Fruit fly (Drosophila melanogaster): Measurements from ENCODE around the gene CG16775.

DNA sequence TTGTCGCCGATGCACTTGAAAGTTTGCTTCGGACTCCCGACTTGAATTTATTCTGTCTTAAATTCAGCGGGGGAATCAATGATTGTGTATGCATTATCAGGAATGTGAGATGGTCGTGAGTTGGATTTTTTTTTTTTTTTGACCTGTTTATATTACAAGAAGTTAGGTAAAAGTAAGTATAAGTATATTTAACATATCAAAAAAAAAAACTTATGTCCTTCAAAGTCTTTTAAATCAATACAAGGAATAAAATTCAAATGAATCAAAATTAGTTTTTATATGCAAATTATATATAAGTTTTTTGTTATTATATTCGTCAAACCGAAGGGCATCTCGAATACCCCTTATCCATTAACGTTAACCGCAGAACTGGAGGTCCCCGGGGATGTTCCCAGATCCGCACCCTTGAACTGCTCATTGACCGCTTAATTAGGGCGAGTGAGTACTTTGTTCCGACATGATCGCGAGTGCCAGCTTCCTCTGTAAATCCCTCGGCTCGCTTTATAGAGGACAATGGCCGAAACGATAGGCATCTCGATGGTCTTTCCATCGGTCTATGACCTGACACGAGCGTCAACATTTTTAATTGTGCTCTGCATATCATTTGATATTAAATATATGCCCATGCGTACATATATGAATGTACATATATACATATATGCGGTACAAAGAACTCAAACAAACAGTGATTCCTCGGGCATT is 40.3 kb upstream of the CG16775 start:
- peak; percentile 62 for TF ChIP-seq spab (GFP tag; optimal IDR thresholded peaks at IDR 0.05)
- TF ChIP-seq CG6854 (GFP tag; optimal IDR thresholded peaks at IDR 0.05), result no peak
- TF ChIP-seq Gug (GFP tag; IDR thresholded peaks at IDR 0.05), result no peak
- TF ChIP-seq CG10631 (GFP tag; optimal IDR thresholded peaks at IDR 0.05), result peak; percentile 54
- no peak for TF ChIP-seq Lpt (GFP tag; optimal IDR thresholded peaks at IDR 0.05)
- no peak for TF ChIP-seq lz (GFP tag; optimal IDR thresholded peaks at IDR 0.05)
- TF ChIP-seq Blimp-1 (GFP tag; optimal IDR thresholded peaks at IDR 0.05), result no peak

All from whole organism, prepupa.